Worm (Caenorhabditis elegans) whole organism, L4/young adult: Measurements from ENCODE around the gene znfx-1.

Experiments used
- W03F9.2 ChIP-seq: fragments of 150-350 bp; optimal IDR thresholded peaks from 2 replicates; lab custom pipeline; 2014; ENCODE audit warnings: missing biosample characterization, missing genetic modification characterization
- dao-5 ChIP-seq: sonication (generic microtip); optimal IDR thresholded peaks from 2 replicates; lab custom pipeline; 2016; ENCODE audit warnings: missing genotype, missing genetic modification characterization, moderate library complexity, missing compliant biosample characterization

- TF ChIP-seq W03F9.2 (no peak), dao-5 (tag; lab: Kevin White, UChicago) (no peak)
Measured at ce11 chrII:9269588-9269987, 56.1 kb downstream of the znfx-1 start, which contains the start of gene C01G6.3.
